Fruit fly (Drosophila melanogaster): Measurements from ENCODE around the gene Pak3.

Gene Pak3

DNA sequence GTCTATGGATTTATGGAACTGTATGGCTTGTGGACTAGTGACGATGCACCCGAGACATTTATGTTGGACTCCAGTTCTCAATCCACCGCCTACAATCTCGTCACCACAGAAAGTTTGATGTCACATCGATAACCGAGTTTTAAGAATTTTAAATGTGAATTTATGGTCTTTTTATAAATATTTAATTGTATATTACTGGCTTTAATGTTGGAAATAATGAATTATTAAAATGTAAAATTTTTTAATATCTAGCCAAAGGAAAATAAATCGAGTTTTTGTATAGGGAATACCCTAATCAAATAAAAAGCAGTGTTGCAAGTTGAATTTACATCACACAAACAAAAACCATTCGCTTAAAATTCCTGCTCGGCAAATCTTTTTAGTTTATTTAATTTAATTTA is 21.0 kb downstream of the Pak3 start, which contains the start of gene Fntb (continued):
- TF ChIP-seq lola (GFP tag; optimal IDR thresholded peaks at IDR 0.05), result peak in 1 of 3 experiments; percentile 60
- no peak for TF ChIP-seq CG10431 (GFP tag; optimal IDR thresholded peaks at IDR 0.05)
- no peak for TF ChIP-seq CG7963 (GFP tag; IDR thresholded peaks at IDR 0.05; ENCODE audit: partially characterized antibody)
- TF ChIP-seq CG3065 (GFP tag; optimal IDR thresholded peaks at IDR 0.05), result peak; percentile 2
- no peak for TF ChIP-seq Dip2 (GFP tag; IDR thresholded peaks at IDR 0.05)
- no peak for TF ChIP-seq ftz-f1 (GFP tag; optimal IDR thresholded peaks at IDR 0.05)
- no peak for TF ChIP-seq nau (GFP tag; optimal IDR thresholded peaks at IDR 0.05)
- no peak for TF ChIP-seq CG3163 (GFP tag; optimal IDR thresholded peaks at IDR 0.05)
- TF ChIP-seq lbe (GFP tag; optimal IDR thresholded peaks at IDR 0.05), result peak; percentile 35
- no peak for TF ChIP-seq CG15479 (GFP tag; optimal IDR thresholded peaks at IDR 0.05)
- TF ChIP-seq ham (GFP tag; IDR thresholded peaks at IDR 0.05), result no peak
- peak; percentile 52; the same call in 1 of the 2 replicates for TF ChIP-seq E2f2 (GFP tag; IDR thresholded peaks at IDR 0.05)
- TF ChIP-seq fd102C (GFP tag; optimal IDR thresholded peaks at IDR 0.05), result no peak
- TF ChIP-seq CG7745 (tag; optimal IDR thresholded peaks at IDR 0.05), result no peak
- TF ChIP-seq eyg (GFP tag; optimal IDR thresholded peaks at IDR 0.05), result no peak
- peak; percentile 15 for TF ChIP-seq tup (GFP tag; optimal IDR thresholded peaks at IDR 0.05)
- no peak for TF ChIP-seq pb (GFP tag; optimal IDR thresholded peaks at IDR 0.05)
- TF ChIP-seq HmgD (GFP tag; optimal IDR thresholded peaks at IDR 0.05), result no peak
- peak; percentile 12 for TF ChIP-seq NC2α (GFP tag; optimal IDR thresholded peaks at IDR 0.05)
- 0 out of 2 replicates have a peak, but pooled peaks have one; percentile 51 for TF ChIP-seq Awh (GFP tag; IDR thresholded peaks at IDR 0.05)
- peak; percentile 41; the same call in 1 of the 2 replicates for TF ChIP-seq ranshi (GFP tag; IDR thresholded peaks at IDR 0.05)
- 0 out of 4 replicates have a peak, but pooled peaks have one; percentile 27 for TF ChIP-seq Dll (GFP tag; IDR thresholded peaks at IDR 0.05; ENCODE audit: partially characterized antibody)
- no peak for TF ChIP-seq Dip3 (GFP tag; optimal IDR thresholded peaks at IDR 0.05)
- no peak for TF ChIP-seq CG9215 (GFP tag; IDR thresholded peaks at IDR 0.05)
- no peak for TF ChIP-seq CG42726 (GFP tag; IDR thresholded peaks at IDR 0.05; ENCODE audit: partially characterized antibody)
- TF ChIP-seq wor (GFP tag; IDR thresholded peaks at IDR 0.05), result no peak
- TF ChIP-seq Hr78 (GFP tag; optimal IDR thresholded peaks at IDR 0.05), result no peak
- no peak for TF ChIP-seq tna (GFP tag; IDR thresholded peaks at IDR 0.05; ENCODE audit: partially characterized antibody)
- no peak for TF ChIP-seq Mes4 (GFP tag; optimal IDR thresholded peaks at IDR 0.05)
- no peak for TF ChIP-seq lab (GFP tag; optimal IDR thresholded peaks at IDR 0.05)
- TF ChIP-seq tin (GFP tag; optimal IDR thresholded peaks at IDR 0.05), result peak; percentile 60
- no peak for TF ChIP-seq CG11504 (tag; optimal IDR thresholded peaks at IDR 0.05)
- TF ChIP-seq disco-r (GFP tag; optimal IDR thresholded peaks at IDR 0.05), result no peak
- no peak for TF ChIP-seq C15 (GFP tag; IDR thresholded peaks at IDR 0.05)
- peak; percentile 19 for TF ChIP-seq kay (GFP tag; optimal IDR thresholded peaks at IDR 0.05)
- peak; percentile 63 for TF ChIP-seq Chrac-16 (GFP tag; optimal IDR thresholded peaks at IDR 0.05)
- peak; percentile 55 for TF ChIP-seq Fer2 (tag; optimal IDR thresholded peaks at IDR 0.05)
- TF ChIP-seq ro (GFP tag; IDR thresholded peaks at IDR 0.05), result no peak
- peak; percentile 88 for TF ChIP-seq CG17361 (GFP tag; IDR thresholded peaks at IDR 0.05)
- TF ChIP-seq Lhr (GFP tag; optimal IDR thresholded peaks at IDR 0.05), result peak; percentile 15
- peak; percentile 80 for TF ChIP-seq CG30403 (GFP tag; optimal IDR thresholded peaks at IDR 0.05)
- peak; percentile 71 for TF ChIP-seq CG10147 (GFP tag; optimal IDR thresholded peaks at IDR 0.05)
- TF ChIP-seq CG9727 (GFP tag; optimal IDR thresholded peaks at IDR 0.05), result peak; percentile 65
- peak; percentile 10 for TF ChIP-seq maf-S (GFP tag; optimal IDR thresholded peaks at IDR 0.05)
- TF ChIP-seq pfk (GFP tag; optimal IDR thresholded peaks at IDR 0.05), result no peak
- no peak for TF ChIP-seq rib (GFP tag; IDR thresholded peaks at IDR 0.05)
- TF ChIP-seq Vsx1 (GFP tag; optimal IDR thresholded peaks at IDR 0.05), result no peak
- TF ChIP-seq hbn (GFP tag; IDR thresholded peaks at IDR 0.05; ENCODE audit: partially characterized antibody), result no peak
- TF ChIP-seq odd (GFP tag; optimal IDR thresholded peaks at IDR 0.05), result no peak
- TF ChIP-seq CG17829 (tag; optimal IDR thresholded peaks at IDR 0.05), result peak; percentile 75
